Worm (Caenorhabditis elegans): ENCODE measurements around the gene clec-186.
A peak's percentile ranks its signal among the peaks of the same experiment; 100 is the strongest.
"Not testable (repeated sequence)": the region's sequence is repeated elsewhere in the genome, so short reads cannot be mapped to it uniquely, and the experiment has no call there.

clec-186 gene

ce11 chrIV:12869812-12870211 lies 3.9 kb downstream of the clec-186 start:
- 0 out of 2 replicates have a peak, but pooled peaks have one; percentile 25 for TF ChIP-seq F37B4.10 (GFP tag; IDR thresholded peaks at IDR 0.05)
- TF ChIP-seq mxl-1 (tag; optimal IDR thresholded peaks at IDR 0.05): no peak
- TF ChIP-seq lin-26 (GFP tag; IDR thresholded peaks at IDR 0.05): no peak
- no peak for TF ChIP-seq snpc-4 (GFP tag; optimal IDR thresholded peaks at IDR 0.05)
- peak; percentile 46 to 89 (median 70) for TF ChIP-seq snpc-4 (tag; optimal IDR thresholded peaks at IDR 0.05)

ce11 chrIV:12870315-12870714 lies 4.4 kb downstream of the clec-186 start:
- TF ChIP-seq ztf-3 (GFP tag; optimal IDR thresholded peaks at IDR 0.05) (no peak), F57A8.1 (GFP tag; optimal IDR thresholded peaks at IDR 0.05) (no peak)

DNA sequence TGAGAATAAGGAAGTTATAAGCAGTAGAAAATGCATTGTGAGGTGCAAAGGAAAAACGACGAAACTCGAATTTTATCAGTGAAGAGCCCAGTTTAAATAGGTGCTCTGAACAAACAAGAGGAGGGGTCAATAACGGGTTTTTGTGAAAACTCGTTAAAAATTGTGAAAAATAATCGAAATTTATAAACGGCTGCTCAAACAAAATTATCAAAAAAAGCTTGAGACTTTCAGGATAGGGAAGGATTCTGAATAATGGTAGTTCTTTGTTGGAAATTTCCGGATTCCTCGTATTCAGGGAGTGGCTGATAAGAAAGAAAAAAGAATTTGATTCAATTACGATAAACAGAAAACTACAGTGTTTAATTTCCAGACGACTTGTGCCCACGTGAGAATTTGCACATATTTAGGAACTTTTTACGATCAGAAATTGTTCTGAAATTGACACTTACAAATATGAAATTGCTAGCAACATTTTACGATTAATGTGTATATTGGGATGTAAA lies 5.6 kb downstream of the clec-186 start, which contains the start of gene clec-187:
TSS of gene clec-187 (minus strand) at position 51 of the 503 bp plus-strand sequence.
- TF ChIP-seq ekl-4 (GFP tag; IDR thresholded peaks at IDR 0.05): no peak
- no peak for TF ChIP-seq D2030.7 (GFP tag; IDR thresholded peaks at IDR 0.05)
- TF ChIP-seq xnd-1 (tag; optimal IDR thresholded peaks at IDR 0.05): no peak
- TF ChIP-seq Y56A3A.18 (GFP tag; IDR thresholded peaks at IDR 0.05): no peak
- TF ChIP-seq unc-130 (GFP tag; optimal IDR thresholded peaks at IDR 0.05): no peak
- TF ChIP-seq snpc-3.4 (tag; optimal IDR thresholded peaks at IDR 0.05): no peak
- no peak for TF ChIP-seq ccch-3 (GFP tag; optimal IDR thresholded peaks at IDR 0.05)
- TF ChIP-seq bed-2 (GFP tag; IDR thresholded peaks at IDR 0.05): no peak

DNA sequence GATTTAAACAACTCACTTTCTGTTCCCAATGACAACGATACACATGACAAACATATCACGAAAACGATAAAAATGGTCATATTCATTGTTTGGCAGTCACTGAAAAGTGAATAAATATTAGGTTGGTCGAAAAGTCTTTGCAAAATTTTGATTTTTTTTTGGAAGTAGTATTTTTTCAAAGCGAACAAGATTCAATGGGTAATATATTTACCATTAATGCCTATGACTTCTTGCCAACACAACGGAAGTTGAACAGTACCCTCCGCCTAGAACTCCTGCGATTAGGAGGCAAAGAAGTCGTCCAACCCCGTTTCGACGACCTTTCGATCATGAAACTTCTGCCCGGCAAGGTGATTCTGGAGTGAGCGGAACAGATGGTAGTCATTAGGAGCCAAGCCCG lies 9.4 kb downstream of the clec-186 start, which contains the start of gene ZK896.1:
TSS of gene ZK896.1 (minus strand) at position 101 of the 400 bp plus-strand sequence.
- not testable (repeated sequence) for TF ChIP-seq let-607 (tag; optimal IDR thresholded peaks at IDR 0.05); egl-44 (GFP tag; IDR thresholded peaks at IDR 0.05); nhr-120 (GFP tag; IDR thresholded peaks at IDR 0.05)

- TF ChIP-seq ceh-91 (GFP tag; IDR thresholded peaks at IDR 0.05) (no peak), nhr-80 (tag; optimal IDR thresholded peaks at IDR 0.05) (peak; percentile 52), lin-35 (GFP tag; optimal IDR thresholded peaks at IDR 0.05) (no peak), akir-1 (GFP tag; optimal IDR thresholded peaks at IDR 0.05) (no peak), lin-26 (GFP tag; IDR thresholded peaks at IDR 0.05) (no peak)
Measured at ce11 chrIV:12876558-12876957, 10.6 kb downstream of the clec-186 start.

- TF ChIP-seq nhr-80 (tag; optimal IDR thresholded peaks at IDR 0.05) (peak; percentile 42), lin-35 (GFP tag; optimal IDR thresholded peaks at IDR 0.05) (no peak), Y79H2A.3 (GFP tag; conservative IDR thresholded peaks at IDR 0.05) (no peak), T26A5.8 (tag; optimal IDR thresholded peaks at IDR 0.05) (no peak), atf-7 (tag; optimal IDR thresholded peaks at IDR 0.05) (no peak)
Measured at ce11 chrIV:12879557-12879956, 13.6 kb downstream of the clec-186 start, which contains the start of gene ZK896.5. TSS of gene ZK896.5 (minus strand) at chrIV:12879645.

ce11 chrIV:12883190-12883589 lies 17.3 kb downstream of the clec-186 start, which contains the start of gene ZK896.4:
TSS of gene ZK896.4 (minus strand) at chrIV:12883290.
- no peak for TF ChIP-seq repo-1 (tag; optimal IDR thresholded peaks at IDR 0.05)

ce11 chrIV:12886012-12886411 lies 20.1 kb downstream of the clec-186 start:
- no peak for TF ChIP-seq Y79H2A.3 (GFP tag; conservative IDR thresholded peaks at IDR 0.05)
- no peak for TF ChIP-seq mcd-1 (GFP tag; IDR thresholded peaks at IDR 0.05)
- TF ChIP-seq bed-1 (GFP tag; IDR thresholded peaks at IDR 0.05): no peak
- TF ChIP-seq madf-10 (tag; optimal IDR thresholded peaks at IDR 0.05): no peak
- TF ChIP-seq T26A5.8 (tag; optimal IDR thresholded peaks at IDR 0.05): no peak
- no peak for TF ChIP-seq ztf-18 (tag; optimal IDR thresholded peaks at IDR 0.05)
- no peak for TF ChIP-seq F37B4.10 (GFP tag; IDR thresholded peaks at IDR 0.05)
- no peak for TF ChIP-seq nhr-27 (tag; optimal IDR thresholded peaks at IDR 0.05)
- TF ChIP-seq ztf-22 (GFP tag; optimal IDR thresholded peaks at IDR 0.05): no peak
- no peak for TF ChIP-seq hlh-12 (tag; optimal IDR thresholded peaks at IDR 0.05)
- no peak for TF ChIP-seq C06A6.2 (GFP tag; conservative IDR thresholded peaks at IDR 0.05)
- TF ChIP-seq dpff-1 (tag; optimal IDR thresholded peaks at IDR 0.05): no peak
- no peak for TF ChIP-seq nhr-80 (tag; optimal IDR thresholded peaks at IDR 0.05)
- TF ChIP-seq dpl-1 (GFP tag; optimal IDR thresholded peaks at IDR 0.05): no peak
- TF ChIP-seq tbp1 (GFP tag; optimal IDR thresholded peaks at IDR 0.05): no peak
